Worm (Caenorhabditis elegans) whole organism, L2 larva: ENCODE data around the gene stg-2.

ENCODE experiments used
- Y55F3AM.14 ChIP-seq: fragments of 200-800 bp; sonication (Bioruptor generic); optimal IDR thresholded peaks from 2 replicates; lab custom pipeline; 2018; ENCODE audit warnings: mild to moderate bottlenecking, missing genetic modification characterization, missing compliant biosample characterization
- alr-1 ChIP-seq: fragments of 150-350 bp; optimal IDR thresholded peaks from 2 replicates; lab custom pipeline; 2014; ENCODE audit warnings: missing biosample characterization, missing genetic modification characterization
- blmp-1 ChIP-seq: sonication (generic microtip); optimal IDR thresholded peaks from 2 replicates; lab custom pipeline; 2017; ENCODE audit warnings: missing genetic modification characterization, mild to moderate bottlenecking, missing compliant biosample characterization, antibody characterized with exemption, moderate library complexity; ENCODE audit not compliant: insufficient read depth
- lin-13 ChIP-seq: fragments of 150-350 bp; optimal IDR thresholded peaks from 2 replicates; lab custom pipeline; 2014; ENCODE audit warnings: missing biosample characterization, missing genetic modification reagents, missing genetic modification characterization
- lsy-2 ChIP-seq, 2 experiments: fragments of 150-350 bp in 1 of 2; sonication (generic microtip) in 1 of 2; optimal IDR thresholded peaks; 2 replicates each; lab custom pipeline; 2014 to 2017; ENCODE audit warnings: missing biosample characterization in 2 of 2, missing genetic modification characterization in 2 of 2
- nhr-10 ChIP-seq: sonication (generic microtip); optimal IDR thresholded peaks from 2 replicates; lab custom pipeline; 2017; ENCODE audit warnings: missing biosample characterization, missing genetic modification characterization
- sma-9 ChIP-seq, 2 experiments: fragments of 150-350 bp in 1 of 2; sonication (generic microtip) in 1 of 2; optimal IDR thresholded peaks; 2 replicates each; lab custom pipeline; 2014 to 2016; ENCODE audit warnings: missing genetic modification characterization in 2 of 2, mild to moderate bottlenecking in 1 of 2, missing biosample characterization in 1 of 2, missing compliant biosample characterization in 1 of 2, missing genetic modification reagents in 1 of 2, moderate library complexity in 1 of 2
- snpc-4 ChIP-seq: fragments of 150-350 bp; optimal IDR thresholded peaks from 2 replicates; lab custom pipeline; 2014; ENCODE audit warnings: missing biosample characterization, missing genetic modification characterization
- unc-62 ChIP-seq: fragments of 150-350 bp; optimal IDR thresholded peaks from 2 replicates; lab custom pipeline; 2014; ENCODE audit warnings: missing biosample characterization, missing genetic modification reagents, missing genetic modification characterization

DNA sequence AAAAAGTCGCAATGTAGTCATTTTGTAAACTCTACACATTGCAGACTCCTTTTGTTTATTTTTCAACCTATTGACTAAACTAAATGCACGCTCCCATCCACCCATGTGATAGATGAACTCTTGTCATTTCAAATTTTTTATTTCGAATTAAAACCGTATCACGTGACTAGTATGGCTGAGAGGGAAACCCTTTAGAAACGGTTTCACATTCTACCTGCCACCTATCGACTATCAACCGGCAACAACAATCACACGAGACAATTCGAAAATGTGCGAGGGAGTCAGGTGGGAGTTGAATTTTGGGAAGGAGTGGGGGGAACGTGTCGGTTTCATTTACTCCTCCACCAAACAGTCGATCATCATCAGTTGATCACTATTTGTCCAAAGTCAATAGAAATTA is 30.8 kb upstream of the stg-2 start:
- TF ChIP-seq Y55F3AM.14 (GFP tag; lab: Kevin White, UChicago) (no peak), lsy-2 (tag; optimal IDR thresholded peaks at IDR 0.05; lab: Kevin White, UChicago) (no peak), unc-62 (GFP tag; lab: Kevin White, UChicago) (no peak), blmp-1 (tag; lab: Kevin White, UChicago) (no peak), snpc-4 (tag; lab: Kevin White, UChicago) (no peak), lin-13 (GFP tag; lab: Kevin White, UChicago) (no peak), sma-9 (GFP tag; optimal IDR thresholded peaks at IDR 0.05; lab: Kevin White, UChicago) (peak; percentile 93), sma-9 (tag; optimal IDR thresholded peaks at IDR 0.05; lab: Kevin White, UChicago) (no peak), nhr-10 (no peak), alr-1 (tag; lab: Kevin White, UChicago) (no peak)
